Fruit fly (Drosophila melanogaster) whole organism, pupa: Measurements from ENCODE around the gene CG13694.

Source experiments
- CG10348 ChIP-seq: fragments of 200-800 bp; sonication (Bioruptor generic); IDR thresholded peaks from 2 replicates; pipeline ENCODE4 v1.3.6; 2022; ENCODE audit warnings: missing biosample characterization, missing genetic modification characterization
- CG13204 ChIP-seq: fragments of 200-800 bp; sonication (Bioruptor generic); optimal IDR thresholded peaks from 2 replicates; lab custom pipeline; 2018; ENCODE audit warnings: missing biosample characterization, mild to moderate bottlenecking, missing genetic modification characterization, moderate library complexity
- CG14655 ChIP-seq: fragments of 200-800 bp; sonication (Bioruptor generic); optimal IDR thresholded peaks from 3 replicates; lab custom pipeline; 2017; ENCODE audit warnings: mild to moderate bottlenecking, missing biosample characterization, missing genetic modification reagents, missing genetic modification characterization
- CG15710 ChIP-seq: fragments of 200-800 bp; sonication (Bioruptor generic); optimal IDR thresholded peaks from 2 replicates; lab custom pipeline; 2018; ENCODE audit warnings: missing biosample characterization, mild to moderate bottlenecking, missing genetic modification characterization, moderate library complexity
- CG17806 ChIP-seq: fragments of 200-800 bp; sonication (Bioruptor generic); optimal IDR thresholded peaks from 2 replicates; lab custom pipeline; 2018; ENCODE audit warnings: missing biosample characterization, mild to moderate bottlenecking, missing genetic modification characterization, moderate library complexity
- CG32121 ChIP-seq: fragments of 200-800 bp; sonication (Bioruptor generic); IDR thresholded peaks from 2 replicates; pipeline ENCODE4 v1.3.6; 2022; ENCODE audit warnings: missing biosample characterization, missing genetic modification characterization
- CG8301 ChIP-seq: fragments of 200-800 bp; sonication (Bioruptor generic); optimal IDR thresholded peaks from 2 replicates; lab custom pipeline; 2018; ENCODE audit warnings: missing biosample characterization, mild to moderate bottlenecking, missing genetic modification characterization
- Ets98B ChIP-seq: fragments of 200-800 bp; sonication (Bioruptor generic); IDR thresholded peaks from 2 replicates; pipeline ENCODE4 v1.3.6; 2022; ENCODE audit warnings: missing biosample characterization, missing genetic modification characterization
- Pif1A ChIP-seq: fragments of 200-800 bp; sonication (Bioruptor generic); optimal IDR thresholded peaks from 3 replicates; lab custom pipeline; 2016; ENCODE audit warnings: missing biosample characterization, missing genetic modification characterization
- Snoo ChIP-seq: fragments of 200-800 bp; sonication (Bioruptor generic); optimal IDR thresholded peaks from 3 replicates; lab custom pipeline; 2017; ENCODE audit warnings: missing biosample characterization, mild to moderate bottlenecking, missing genetic modification characterization, inconsistent platforms

dm6 chr2L:107032-107431 is 9.3 kb downstream of the CG13694 start:
- no peak for TF ChIP-seq CG15710
- no peak for TF ChIP-seq CG8301
- no peak for TF ChIP-seq CG13204
- no peak for TF ChIP-seq CG14655 (GFP tag; lab: Kevin White, UChicago)
- TF ChIP-seq Pif1A (GFP tag; lab: Kevin White, UChicago) = no peak
- no peak for TF ChIP-seq Ets98B (GFP tag; lab: Robert Waterston, UW)
- no peak for TF ChIP-seq CG10348 (GFP tag; lab: Robert Waterston, UW)
- no peak for TF ChIP-seq CG32121
- no peak for TF ChIP-seq Snoo
- no peak for TF ChIP-seq CG17806 (tag; lab: Kevin White, UChicago)
